Worm (Caenorhabditis elegans) whole organism, late embryonic: ENCODE results near the gene T28A11.3.

Source experiments
- C08G9.2 ChIP-seq: sonication (generic microtip); optimal IDR thresholded peaks from 2 replicates; lab custom pipeline; 2016; ENCODE audit warnings: mild to moderate bottlenecking, missing genetic modification characterization, moderate library complexity, missing compliant biosample characterization
- F13H6.1 ChIP-seq: sonication (generic microtip); optimal IDR thresholded peaks from 2 replicates; lab custom pipeline; 2016; ENCODE audit warnings: missing genetic modification characterization, missing compliant biosample characterization
- K02D7.2 ChIP-seq: sonication (generic microtip); optimal IDR thresholded peaks from 2 replicates; lab custom pipeline; 2017; ENCODE audit warnings: mild to moderate bottlenecking, missing genetic modification characterization, missing compliant biosample characterization
- K09A11.1 ChIP-seq: sonication (generic microtip); optimal IDR thresholded peaks from 2 replicates; lab custom pipeline; 2017; ENCODE audit warnings: antibody characterized with exemption, mild to moderate bottlenecking, missing genetic modification characterization, missing compliant biosample characterization; ENCODE audit not compliant: insufficient read depth
- Y22D7AL.16 ChIP-seq: sonication (generic microtip); optimal IDR thresholded peaks from 2 replicates; lab custom pipeline; 2016; ENCODE audit warnings: missing genetic modification characterization, missing compliant biosample characterization
- ahr-1 ChIP-seq: sonication (generic microtip); optimal IDR thresholded peaks from 2 replicates; lab custom pipeline; 2016; ENCODE audit warnings: missing genetic modification characterization, missing compliant biosample characterization
- ama-1 ChIP-seq: fragments of 150-350 bp; optimal IDR thresholded peaks from 2 replicates; lab custom pipeline; 2014
- ceh-19 ChIP-seq: fragments of 200-800 bp; sonication (Bioruptor generic); optimal IDR thresholded peaks from 2 replicates; lab custom pipeline; 2018; ENCODE audit warnings: mild to moderate bottlenecking, missing genetic modification characterization, missing compliant biosample characterization
- ceh-2 ChIP-seq: sonication (generic microtip); optimal IDR thresholded peaks from 2 replicates; lab custom pipeline; 2016; ENCODE audit warnings: missing genotype, missing genetic modification characterization, missing compliant biosample characterization
- ceh-30 ChIP-seq: fragments of 150-350 bp; optimal IDR thresholded peaks from 2 replicates; lab custom pipeline; 2014; ENCODE audit warnings: missing biosample characterization, missing genetic modification characterization
- ceh-31 ChIP-seq: sonication (generic microtip); optimal IDR thresholded peaks from 2 replicates; lab custom pipeline; 2016; ENCODE audit warnings: missing genetic modification characterization, missing compliant biosample characterization
- ceh-34 ChIP-seq: sonication (generic microtip); optimal IDR thresholded peaks from 2 replicates; lab custom pipeline; 2016; ENCODE audit warnings: mild to moderate bottlenecking, missing genetic modification characterization, missing compliant biosample characterization
- ceh-48 ChIP-seq: sonication (generic microtip); optimal IDR thresholded peaks from 2 replicates; lab custom pipeline; 2016; ENCODE audit warnings: missing genetic modification characterization, inconsistent platforms, missing compliant biosample characterization
- ceh-9 ChIP-seq: sonication (generic microtip); optimal IDR thresholded peaks from 2 replicates; lab custom pipeline; 2016; ENCODE audit warnings: mild to moderate bottlenecking, missing genetic modification characterization, inconsistent platforms, missing compliant biosample characterization
- elt-4 ChIP-seq: sonication (generic microtip); optimal IDR thresholded peaks from 2 replicates; lab custom pipeline; 2016; ENCODE audit warnings: missing genetic modification characterization, missing compliant biosample characterization
- ets-4 ChIP-seq: sonication (generic microtip); optimal IDR thresholded peaks from 2 replicates; lab custom pipeline; 2016; ENCODE audit warnings: missing genetic modification characterization, missing compliant biosample characterization
- eyg-1 ChIP-seq: sonication (generic microtip); optimal IDR thresholded peaks from 2 replicates; lab custom pipeline; 2016; ENCODE audit warnings: missing genotype, missing genetic modification characterization, missing compliant biosample characterization
- fkh-6 ChIP-seq: sonication (generic microtip); optimal IDR thresholded peaks from 2 replicates; lab custom pipeline; 2016; ENCODE audit warnings: missing genetic modification characterization, missing compliant biosample characterization
- gmeb-2 ChIP-seq: sonication (generic microtip); optimal IDR thresholded peaks from 2 replicates; lab custom pipeline; 2016; ENCODE audit warnings: missing genetic modification characterization, inconsistent platforms, missing compliant biosample characterization
- hlh-30 ChIP-seq: sonication (generic microtip); optimal IDR thresholded peaks from 2 replicates; lab custom pipeline; 2017; ENCODE audit warnings: antibody characterized with exemption, missing genetic modification characterization, missing compliant biosample characterization; ENCODE audit not compliant: insufficient read depth
- madf-2 ChIP-seq: sonication (generic microtip); optimal IDR thresholded peaks from 2 replicates; lab custom pipeline; 2017; ENCODE audit warnings: missing genetic modification characterization, missing compliant biosample characterization
- nfya-1 ChIP-seq: sonication (generic microtip); optimal IDR thresholded peaks from 2 replicates; lab custom pipeline; 2017; ENCODE audit warnings: missing genetic modification characterization, mild to moderate bottlenecking, missing compliant biosample characterization, antibody characterized with exemption, moderate library complexity
- npax-4 ChIP-seq: sonication (generic microtip); optimal IDR thresholded peaks from 2 replicates; lab custom pipeline; 2016; ENCODE audit warnings: missing genetic modification characterization, missing compliant biosample characterization
- odd-2 ChIP-seq: sonication (generic microtip); optimal IDR thresholded peaks from 2 replicates; lab custom pipeline; 2017; ENCODE audit warnings: antibody characterized with exemption, mild to moderate bottlenecking, missing genetic modification characterization, missing compliant biosample characterization
- pax-1 ChIP-seq: fragments of 150-350 bp; optimal IDR thresholded peaks from 2 replicates; lab custom pipeline; 2014; ENCODE audit warnings: missing biosample characterization, missing genetic modification characterization
- pha-4 ChIP-seq: fragments of 150-350 bp; optimal IDR thresholded peaks from 2 replicates; lab custom pipeline; 2018; ENCODE audit warnings: missing biosample characterization, missing genetic modification reagents, missing genetic modification characterization
- pqm-1 ChIP-seq: sonication (generic microtip); optimal IDR thresholded peaks from 2 replicates; lab custom pipeline; 2016; ENCODE audit warnings: missing genetic modification characterization, missing compliant biosample characterization
- pros-1 ChIP-seq: fragments of 150-350 bp; optimal IDR thresholded peaks from 2 replicates; lab custom pipeline; 2014; ENCODE audit warnings: missing biosample characterization, missing genetic modification reagents, missing genetic modification characterization
- rnt-1 ChIP-seq: sonication (generic microtip); optimal IDR thresholded peaks from 2 replicates; lab custom pipeline; 2016; ENCODE audit warnings: missing genetic modification characterization, missing compliant biosample characterization
- sox-2 ChIP-seq: fragments of 200-800 bp; sonication (Bioruptor generic); IDR thresholded peaks from 2 replicates; pipeline ENCODE4 v1.3.6; 2022; ENCODE audit warnings: missing genetic modification reagents, missing genetic modification characterization, missing compliant biosample characterization
- sox-4 ChIP-seq: sonication (generic microtip); optimal IDR thresholded peaks from 2 replicates; lab custom pipeline; 2017; ENCODE audit warnings: mild to moderate bottlenecking, missing genetic modification characterization, inconsistent platforms, missing compliant biosample characterization
- syd-9 ChIP-seq: sonication (generic microtip); optimal IDR thresholded peaks from 2 replicates; lab custom pipeline; 2016; ENCODE audit warnings: mild to moderate bottlenecking, missing genetic modification characterization, moderate library complexity, missing compliant biosample characterization
- ttx-3 ChIP-seq: sonication (generic microtip); optimal IDR thresholded peaks from 2 replicates; lab custom pipeline; 2016; ENCODE audit warnings: missing genetic modification reagents, missing genetic modification characterization, missing compliant biosample characterization
- unc-55 ChIP-seq: sonication (generic microtip); optimal IDR thresholded peaks from 2 replicates; lab custom pipeline; 2017; ENCODE audit warnings: missing biosample characterization, missing genetic modification reagents, missing genetic modification characterization
- ztf-16 ChIP-seq: sonication (generic microtip); optimal IDR thresholded peaks from 2 replicates; lab custom pipeline; 2017; ENCODE audit warnings: missing genetic modification characterization, missing compliant biosample characterization

The T28A11.3 gene

DNA sequence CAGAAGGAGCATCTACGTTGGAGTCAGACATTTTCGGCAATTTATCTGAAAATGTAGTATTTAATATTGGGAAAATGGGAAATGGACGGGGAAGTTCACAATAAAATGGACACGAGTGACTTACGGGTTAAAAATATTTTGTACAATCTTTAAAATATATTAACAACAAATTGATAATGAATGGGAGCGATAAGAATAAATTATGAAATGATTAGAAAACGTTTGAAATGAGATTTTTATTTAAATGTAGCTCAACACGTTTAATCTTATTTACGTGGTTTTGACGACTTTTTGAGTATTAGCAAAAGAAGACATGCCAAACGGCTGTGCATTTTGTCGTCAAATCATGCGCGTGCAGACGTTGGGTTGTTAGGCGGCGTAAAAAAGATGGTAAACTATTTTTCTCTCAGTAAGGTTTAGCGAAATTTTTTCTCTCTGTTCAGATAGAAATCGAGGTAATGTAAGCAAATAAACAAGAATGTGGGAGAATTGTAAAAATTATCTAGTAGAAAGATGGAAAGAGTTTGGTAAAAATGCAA, 3.0 kb downstream of the T28A11.3 start, which contains the start of gene fbxa-64:
Gene fbxa-64 (minus strand): TSS at position 51 of the 539 bp plus-strand sequence.
- TF ChIP-seq pros-1 (tag; lab: Kevin White, UChicago) (no peak), madf-2 (tag; lab: Kevin White, UChicago) (no peak), eyg-1 (tag; lab: Kevin White, UChicago) (no peak), hlh-30 (no peak), gmeb-2 (tag; lab: Kevin White, UChicago) (no peak), nfya-1 (no peak), ceh-34 (tag; lab: Kevin White, UChicago) (no peak), C08G9.2 (tag; lab: Kevin White, UChicago) (no peak), ceh-2 (tag; lab: Kevin White, UChicago) (no peak), ceh-19 (GFP tag; lab: Kevin White, UChicago) (no peak), fkh-6 (tag; lab: Kevin White, UChicago) (no peak), pqm-1 (tag; lab: Kevin White, UChicago) (no peak)
- TF ChIP-seq, all 69 proteins: peak for 0

DNA sequence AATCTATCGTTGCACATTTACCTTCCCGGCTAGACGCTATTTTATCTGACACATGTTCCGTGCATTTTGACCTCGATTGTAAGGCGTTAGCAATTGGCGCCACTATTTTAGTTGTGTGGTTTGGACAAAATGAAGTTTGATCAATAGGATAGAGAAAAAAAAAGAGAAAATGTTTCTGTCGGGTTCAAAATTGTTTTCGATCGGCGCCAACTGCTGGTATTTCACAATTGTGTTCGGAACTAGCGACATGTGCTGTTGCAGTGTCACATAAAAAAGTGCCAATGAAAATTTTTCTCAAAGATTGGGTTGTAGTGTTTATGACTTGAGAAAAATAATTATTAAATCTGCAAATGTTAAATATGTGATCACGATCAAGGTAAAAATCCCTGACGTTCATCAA, 4.0 kb downstream of the T28A11.3 start:
- TF ChIP-seq elt-4 (tag; lab: Kevin White, UChicago), result no peak
- no peak for TF ChIP-seq ztf-16
- TF ChIP-seq ceh-31 (tag; lab: Kevin White, UChicago), result no peak
- TF ChIP-seq ttx-3, result no peak
- no peak for TF ChIP-seq odd-2 (tag; lab: Kevin White, UChicago)
- no peak for TF ChIP-seq K02D7.2 (tag; lab: Kevin White, UChicago)
- TF ChIP-seq npax-4 (tag; lab: Kevin White, UChicago), result no peak
- TF ChIP-seq sox-2 (GFP tag; lab: Robert Waterston, UW), result no peak
- TF ChIP-seq F13H6.1 (tag; lab: Kevin White, UChicago), result no peak
- no peak for TF ChIP-seq ceh-19 (GFP tag; lab: Kevin White, UChicago)
- TF ChIP-seq hlh-30, result no peak
- TF ChIP-seq pax-1 (tag; lab: Kevin White, UChicago), result no peak
- no peak for TF ChIP-seq K09A11.1 (tag; lab: Kevin White, UChicago)
- TF ChIP-seq sox-4 (tag; lab: Kevin White, UChicago), result no peak
- no peak for TF ChIP-seq Y22D7AL.16
- TF ChIP-seq ceh-9 (tag; lab: Kevin White, UChicago), result no peak

DNA sequence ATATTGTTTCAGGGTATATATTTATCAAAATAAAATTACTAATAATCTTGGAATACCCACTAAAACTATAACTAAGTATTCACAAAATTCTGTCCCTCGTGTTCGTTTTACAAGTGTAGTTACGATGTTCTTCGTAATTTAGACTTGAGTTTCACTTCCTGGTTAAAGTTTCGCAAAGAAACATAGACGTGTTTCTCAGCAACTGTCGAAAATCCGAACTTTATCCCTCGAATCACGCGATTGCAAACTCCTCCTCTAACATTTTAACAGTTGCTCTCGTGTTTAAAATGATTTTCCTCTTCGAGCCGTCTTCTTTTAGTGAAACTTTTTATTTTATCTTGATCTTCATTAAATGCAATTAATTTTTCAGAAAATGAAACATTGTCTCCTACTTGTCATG, 4.9 kb downstream of the T28A11.3 start, which contains the start of gene T28A11.2:
Gene T28A11.2 (plus strand): TSS at position 371 of the 400 bp plus-strand sequence.
- no peak for TF ChIP-seq ahr-1 (tag; lab: Kevin White, UChicago)
- no peak for TF ChIP-seq ceh-19 (GFP tag; lab: Kevin White, UChicago)
- no peak for TF ChIP-seq syd-9
- no peak for TF ChIP-seq K09A11.1 (tag; lab: Kevin White, UChicago)
- TF ChIP-seq ceh-9 (tag; lab: Kevin White, UChicago), result no peak
- no peak for TF ChIP-seq unc-55 (GFP tag; lab: Kevin White, UChicago)
- TF ChIP-seq fkh-6 (tag; lab: Kevin White, UChicago), result no peak
- no peak for TF ChIP-seq sox-4 (tag; lab: Kevin White, UChicago)
- no peak for TF ChIP-seq ceh-30 (tag; lab: Kevin White, UChicago)
- no peak for TF ChIP-seq pros-1 (tag; lab: Kevin White, UChicago)
- TF ChIP-seq ceh-31 (tag; lab: Kevin White, UChicago), result no peak
- no peak for TF ChIP-seq ceh-48 (tag; lab: Kevin White, UChicago)
- TF ChIP-seq ets-4 (tag; lab: Kevin White, UChicago), result no peak
- TF ChIP-seq F13H6.1 (tag; lab: Kevin White, UChicago), result no peak
- TF ChIP-seq ceh-2 (tag; lab: Kevin White, UChicago), result no peak

DNA sequence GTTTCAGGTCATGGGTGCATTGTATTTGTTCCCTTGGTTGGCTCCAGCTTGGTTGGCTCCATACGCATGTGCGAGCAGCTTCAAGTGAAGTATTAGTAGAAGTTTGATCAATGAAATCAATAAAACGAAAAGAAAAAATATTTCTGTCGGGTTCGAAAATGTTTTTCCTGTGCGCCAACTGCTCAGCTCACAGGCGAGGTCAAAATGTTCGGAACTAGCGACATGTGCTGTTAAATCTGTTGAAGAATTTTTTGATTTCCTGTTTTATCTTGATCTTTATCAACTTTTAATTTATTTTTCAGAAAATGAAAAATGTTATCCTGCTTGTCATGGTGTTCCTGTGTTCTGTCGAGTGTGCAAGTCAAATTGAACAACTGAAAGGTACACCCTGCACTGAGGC, 6.4 kb downstream of the T28A11.3 start, which contains the start of gene T28A11.25:
Gene T28A11.25 (plus strand): TSS at position 301 of the 400 bp plus-strand sequence.
- TF ChIP-seq pha-4, result no peak
- no peak for TF ChIP-seq madf-2 (tag; lab: Kevin White, UChicago)
- TF ChIP-seq ama-1, result no peak
- no peak for TF ChIP-seq rnt-1 (tag; lab: Kevin White, UChicago)
